ENCODE assay signal across 3 fruit fly cellular contexts in genomic region chr2L:14628766-14629165, dm6.
TF ChIP-seq lines count a peak whose summit lies in the region.

No protein-coding gene starts in this region.

- TF ChIP-seq CTCF in whole organism, embryonic (GFP tag; optimal IDR thresholded peaks at IDR 0.05; lab: Kevin White, UChicago), result no peak

TF ChIP-seq in whole organism, adult, 20 proteins besides CTCF, POLR2A, EP300 and RAD21:
- TF ChIP-seq ovo (GFP tag; optimal IDR thresholded peaks at IDR 0.05; lab: Kevin White, UChicago) (no peak), CG12768 (GFP tag; optimal IDR thresholded peaks at IDR 0.05; lab: Kevin White, UChicago) (no peak), CG1620 (GFP tag; optimal IDR thresholded peaks at IDR 0.05; lab: Kevin White, UChicago) (no peak), bab1 (GFP tag; optimal IDR thresholded peaks at IDR 0.05; lab: Kevin White, UChicago) (peak; percentile 6)
TF ChIP-seq in whole organism, adult: peak in this region for 1.

TF ChIP-seq in whole organism, embryonic, 481 proteins besides CTCF, POLR2A, EP300 and RAD21:
- TF ChIP-seq MTF-1 (GFP tag; optimal IDR thresholded peaks at IDR 0.05; lab: Kevin White, UChicago; ENCODE audit: borderline replicate concordance) (no peak), hkb (optimal IDR thresholded peaks at IDR 0.05; lab: Kevin White, UChicago) (no peak), hkb (GFP tag; IDR thresholded peaks at IDR 0.05; lab: Robert Waterston, UW) (no peak), CG11085 (GFP tag; IDR thresholded peaks at IDR 0.05; lab: Robert Waterston, UW) (0 out of 2 replicates have a peak, but pooled peaks have one; percentile 14), sisA (GFP tag; IDR thresholded peaks at IDR 0.05; lab: Robert Waterston, UW) (no peak), CG8281 (tag; optimal IDR thresholded peaks at IDR 0.05; lab: Kevin White, UChicago) (peak; percentile 95)
TF ChIP-seq in whole organism, embryonic: peak in this region for 2.

TF ChIP-seq in whole organism, pupa, 21 proteins besides CTCF, POLR2A, EP300 and RAD21:
- TF ChIP-seq CG4496 (GFP tag; IDR thresholded peaks at IDR 0.05; lab: Robert Waterston, UW) (0 out of 3 replicates have a peak, but pooled peaks have one; percentile 3), CG12605 (GFP tag; IDR thresholded peaks at IDR 0.05; lab: Robert Waterston, UW) (no peak)
